Worm (Caenorhabditis elegans): Measurements from ENCODE around the gene egl-3.

egl-3 gene

DNA sequence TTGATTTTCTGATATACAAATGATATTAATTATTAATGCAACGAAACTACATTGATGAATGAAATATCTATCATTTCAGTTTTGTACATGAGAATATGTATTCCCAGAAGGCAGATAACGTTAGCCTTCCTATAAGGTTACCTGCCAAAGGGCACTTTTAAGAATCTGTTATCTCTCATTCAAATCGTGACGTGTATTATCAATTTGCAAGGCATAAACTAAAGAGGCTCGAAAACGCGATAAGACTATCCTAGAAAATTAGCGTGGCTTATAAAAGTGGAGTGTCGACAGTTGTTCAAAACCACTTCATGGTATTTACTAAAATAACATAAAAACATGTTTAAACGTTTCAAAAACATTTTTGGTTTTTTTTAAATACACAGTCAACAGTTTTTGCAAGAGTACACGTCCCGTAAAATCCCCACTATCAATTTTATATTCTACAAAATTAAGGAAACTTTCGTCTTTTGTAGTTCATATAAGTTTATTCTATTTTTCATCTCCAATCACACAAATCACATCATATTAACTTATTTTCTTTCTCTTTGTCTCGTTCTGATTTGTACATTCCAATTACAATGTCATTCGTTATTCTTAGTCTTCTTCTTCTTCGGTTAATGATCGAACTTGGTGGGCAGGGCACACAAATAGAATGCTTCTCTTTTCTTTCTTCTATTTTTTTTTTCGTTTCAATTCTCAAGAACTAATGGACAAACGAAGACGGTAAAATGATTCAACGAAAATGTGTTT is 48.6 kb downstream of the egl-3 start, which contains the start of gene C08B6.10:
TSS of gene C08B6.10 (plus strand) at position 700 of the 750 bp plus-strand sequence.
- TF ChIP-seq nfya-2 (GFP tag; IDR thresholded peaks at IDR 0.05), result no peak
- no peak for TF ChIP-seq let-526 (GFP tag; IDR thresholded peaks at IDR 0.05)
- no peak for TF ChIP-seq ceh-100 (GFP tag; IDR thresholded peaks at IDR 0.05)
- no peak for TF ChIP-seq mes-4 (tag; optimal IDR thresholded peaks at IDR 0.05)
- no peak for TF ChIP-seq ztf-28 (GFP tag; IDR thresholded peaks at IDR 0.05)
- no peak for TF ChIP-seq dpff-1 (tag; optimal IDR thresholded peaks at IDR 0.05)
- no peak for TF ChIP-seq bed-1 (GFP tag; IDR thresholded peaks at IDR 0.05)
- TF ChIP-seq egl-44 (GFP tag; IDR thresholded peaks at IDR 0.05), result no peak
- TF ChIP-seq cebp-1 (GFP tag; IDR thresholded peaks at IDR 0.05), result no peak
- TF ChIP-seq cebp-1 (tag; optimal IDR thresholded peaks at IDR 0.05), result no peak
- no peak for TF ChIP-seq snpc-4 (GFP tag; optimal IDR thresholded peaks at IDR 0.05)
- no peak for TF ChIP-seq snpc-4 (tag; optimal IDR thresholded peaks at IDR 0.05)
- no peak for TF ChIP-seq mel-28 (tag; optimal IDR thresholded peaks at IDR 0.05; ENCODE audit: borderline replicate concordance)
- TF ChIP-seq bed-2 (GFP tag; IDR thresholded peaks at IDR 0.05), result no peak
- no peak for TF ChIP-seq let-607 (tag; optimal IDR thresholded peaks at IDR 0.05)
- no peak for TF ChIP-seq ztf-26 (tag; optimal IDR thresholded peaks at IDR 0.05)
- no peak for TF ChIP-seq lin-35 (GFP tag; optimal IDR thresholded peaks at IDR 0.05)
- no peak for TF ChIP-seq F57A8.1 (GFP tag; optimal IDR thresholded peaks at IDR 0.05)
- no peak for TF ChIP-seq gei-17 (GFP tag; optimal IDR thresholded peaks at IDR 0.05)

DNA sequence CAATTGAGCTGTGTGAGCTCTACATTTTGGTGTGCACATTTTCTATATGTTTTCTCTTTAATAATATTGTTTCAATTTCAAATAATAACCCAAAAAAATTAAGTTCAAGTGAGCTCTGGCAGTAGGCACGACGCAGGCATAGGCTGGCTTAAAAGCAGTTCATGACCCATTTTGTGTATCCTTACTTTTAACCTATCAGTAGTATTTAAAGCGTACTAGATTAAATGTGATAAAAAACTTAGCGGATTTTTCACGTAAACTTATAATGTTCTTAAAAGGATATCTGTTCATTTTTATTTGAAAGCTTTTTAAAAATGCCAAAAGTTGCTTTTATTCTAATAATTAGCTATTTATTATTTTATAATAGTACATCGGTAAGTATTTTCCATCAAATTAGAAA is 50.2 kb downstream of the egl-3 start, which contains the start of gene C08B6.6:
TSS of gene C08B6.6 (plus strand) at position 301 of the 400 bp plus-strand sequence.
- no peak for TF ChIP-seq lin-35 (GFP tag; optimal IDR thresholded peaks at IDR 0.05)
- no peak for TF ChIP-seq ceh-79 (tag; optimal IDR thresholded peaks at IDR 0.05)
- no peak for TF ChIP-seq sea-2 (GFP tag; IDR thresholded peaks at IDR 0.05)
- no peak for TF ChIP-seq unc-130 (GFP tag; optimal IDR thresholded peaks at IDR 0.05)
- no peak for TF ChIP-seq rec-8 (tag; optimal IDR thresholded peaks at IDR 0.05)
- no peak for TF ChIP-seq unc-62 (GFP tag; optimal IDR thresholded peaks at IDR 0.05)

- no peak for TF ChIP-seq B0019.2 (GFP tag; conservative IDR thresholded peaks at IDR 0.05)
- TF ChIP-seq madf-6 (GFP tag; IDR thresholded peaks at IDR 0.05), result no peak
- TF ChIP-seq dpff-1 (tag; optimal IDR thresholded peaks at IDR 0.05), result no peak
Observed at ce11 chrV:10122670-10123069, 50.9 kb downstream of the egl-3 start, which contains the start of gene srxa-19. srxa-19 (minus strand) TSS chrV:10122770.

ce11 chrV:10120898-10121297 is 52.7 kb downstream of the egl-3 start, which contains the start of gene srxa-18:
srxa-18 (minus strand) TSS chrV:10120997.
- TF ChIP-seq bed-2 (GFP tag; IDR thresholded peaks at IDR 0.05) (no peak), aptf-2 (GFP tag; conservative IDR thresholded peaks at IDR 0.05) (no peak), bed-1 (GFP tag; IDR thresholded peaks at IDR 0.05) (no peak), ZK185.1 (tag; optimal IDR thresholded peaks at IDR 0.05; ENCODE audit: poor library complexity, severe bottlenecking) (no peak), ztf-22 (GFP tag; optimal IDR thresholded peaks at IDR 0.05) (no peak), nhr-120 (GFP tag; IDR thresholded peaks at IDR 0.05) (no peak), sptf-2 (GFP tag; optimal IDR thresholded peaks at IDR 0.05) (no peak), him-1 (tag; optimal IDR thresholded peaks at IDR 0.05) (no peak), unc-130 (GFP tag; optimal IDR thresholded peaks at IDR 0.05) (no peak), F52B5.7 (tag; optimal IDR thresholded peaks at IDR 0.05) (no peak), dox-1 (GFP tag; IDR thresholded peaks at IDR 0.05) (no peak), mes-4 (tag; optimal IDR thresholded peaks at IDR 0.05) (no peak), zfh-2 (GFP tag; conservative IDR thresholded peaks at IDR 0.05) (no peak), chd-7 (tag; optimal IDR thresholded peaks at IDR 0.05) (no peak), gei-17 (GFP tag; optimal IDR thresholded peaks at IDR 0.05) (no peak), F33H1.4 (GFP tag; IDR thresholded peaks at IDR 0.05) (no peak), ztf-28 (GFP tag; IDR thresholded peaks at IDR 0.05) (no peak)
